Worm (Caenorhabditis elegans) whole organism, midembryonic: Measurements from ENCODE around the gene pha-2.

Source experiments
- T22C8.4 ChIP-seq: fragments of 200-800 bp; sonication (Bioruptor generic); IDR thresholded peaks from 2 replicates; pipeline ENCODE4 v1.3.6; 2022; ENCODE audit warnings: missing genetic modification characterization, missing compliant biosample characterization
- cog-1 ChIP-seq: sonication (generic microtip); optimal IDR thresholded peaks from 2 replicates; lab custom pipeline; 2016; ENCODE audit warnings: missing genetic modification characterization, missing compliant biosample characterization
- flt-1 ChIP-seq: fragments of 200-800 bp; sonication (Bioruptor generic); IDR thresholded peaks from 2 replicates; pipeline ENCODE4 v1.3.6; 2022; ENCODE audit warnings: missing genetic modification characterization, missing compliant biosample characterization
- klf-2 ChIP-seq: fragments of 200-800 bp; sonication (Bioruptor generic); conservative IDR thresholded peaks from 2 replicates; pipeline ENCODE4 v1.3.6; 2022; ENCODE audit warnings: missing genetic modification reagents, missing genetic modification characterization, missing compliant biosample characterization
- med-1 ChIP-seq: sonication (generic microtip); optimal IDR thresholded peaks from 2 replicates; lab custom pipeline; 2017; ENCODE audit warnings: missing genetic modification characterization, mild to moderate bottlenecking, missing compliant biosample characterization, antibody characterized with exemption, missing genetic modification reagents; ENCODE audit not compliant: insufficient read depth
- ref-1 ChIP-seq: fragments of 200-800 bp; sonication (Bioruptor generic); conservative IDR thresholded peaks from 2 replicates; pipeline ENCODE4 v1.3.6; 2022; ENCODE audit warnings: missing genetic modification reagents, missing genetic modification characterization, missing compliant biosample characterization
- tab-1 ChIP-seq: fragments of 200-800 bp; sonication (Bioruptor generic); IDR thresholded peaks from 2 replicates; pipeline ENCODE4 v1.3.6; 2022; ENCODE audit warnings: missing genetic modification characterization, missing compliant biosample characterization
- ztf-23 ChIP-seq: fragments of 200-800 bp; sonication (Bioruptor generic); IDR thresholded peaks from 2 replicates; pipeline ENCODE4 v1.3.6; 2022; ENCODE audit warnings: missing genetic modification reagents, missing genetic modification characterization, missing compliant biosample characterization
- ztf-29 ChIP-seq: fragments of 200-800 bp; sonication (Bioruptor generic); IDR thresholded peaks from 2 replicates; pipeline ENCODE4 v1.3.6; 2022; ENCODE audit warnings: missing genetic modification reagents, missing genetic modification characterization, missing compliant biosample characterization

pha-2 gene

DNA sequence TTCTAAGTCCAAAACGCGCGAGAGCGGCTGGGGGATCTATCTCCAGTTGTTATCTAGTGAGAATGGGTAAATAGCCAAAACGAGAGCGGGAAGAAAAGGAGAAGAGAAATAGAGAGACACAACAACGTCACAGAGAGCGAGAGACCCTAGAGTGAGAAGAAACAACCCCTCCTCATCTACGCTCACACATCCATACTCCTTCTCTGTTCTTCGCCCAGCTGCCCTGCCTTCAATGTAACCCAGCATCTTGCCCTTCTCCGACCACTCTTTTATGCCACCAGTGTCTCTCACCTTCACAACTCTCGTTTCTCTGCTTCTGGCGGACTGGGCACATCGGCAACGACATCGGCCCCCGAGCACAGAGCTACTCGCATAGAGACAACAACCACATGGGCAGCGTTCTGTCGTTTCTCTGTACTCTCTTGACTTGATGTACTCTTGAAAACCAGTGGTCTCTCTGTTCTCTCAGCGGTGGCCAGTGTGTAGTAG, 43.5 kb downstream of the pha-2 start:
- TF ChIP-seq ztf-29 (GFP tag; lab: Robert Waterston, UW) (no peak), flt-1 (GFP tag; lab: Robert Waterston, UW) (peak; percentile 73), klf-2 (GFP tag; lab: Robert Waterston, UW) (no peak), cog-1 (tag; lab: Kevin White, UChicago) (peak; percentile 89), ztf-23 (GFP tag; lab: Robert Waterston, UW) (peak; percentile 26; the same call in 1 of the 2 replicates)

DNA sequence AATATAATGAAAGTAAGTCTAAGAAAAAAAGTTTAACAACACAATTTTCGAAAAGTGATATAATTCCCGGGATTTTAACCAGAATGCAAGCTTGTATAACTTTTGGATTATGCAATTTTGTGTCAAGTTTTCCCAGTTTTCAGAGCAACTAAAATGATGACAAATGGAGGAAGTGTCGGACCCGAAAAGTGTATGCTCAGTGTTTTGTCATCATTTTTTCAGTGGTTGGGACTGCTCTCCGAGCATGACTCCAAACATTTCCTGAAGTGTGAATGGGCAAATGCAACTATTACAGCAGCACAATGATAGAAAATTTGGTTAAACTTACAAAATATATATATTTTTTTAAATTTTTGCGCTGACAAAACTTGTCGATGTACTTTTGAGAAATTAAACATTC, 45.7 kb downstream of the pha-2 start:
- TF ChIP-seq cog-1 (tag; lab: Kevin White, UChicago) (no peak), klf-2 (GFP tag; lab: Robert Waterston, UW) (no peak), tab-1 (GFP tag; lab: Robert Waterston, UW) (no peak), med-1 (GFP tag; lab: Kevin White, UChicago) (no peak), flt-1 (GFP tag; lab: Robert Waterston, UW) (no peak), T22C8.4 (GFP tag; lab: Robert Waterston, UW) (no peak), ztf-23 (GFP tag; lab: Robert Waterston, UW) (no peak), ztf-29 (GFP tag; lab: Robert Waterston, UW) (no peak), ref-1 (GFP tag; lab: Robert Waterston, UW) (no peak)

DNA sequence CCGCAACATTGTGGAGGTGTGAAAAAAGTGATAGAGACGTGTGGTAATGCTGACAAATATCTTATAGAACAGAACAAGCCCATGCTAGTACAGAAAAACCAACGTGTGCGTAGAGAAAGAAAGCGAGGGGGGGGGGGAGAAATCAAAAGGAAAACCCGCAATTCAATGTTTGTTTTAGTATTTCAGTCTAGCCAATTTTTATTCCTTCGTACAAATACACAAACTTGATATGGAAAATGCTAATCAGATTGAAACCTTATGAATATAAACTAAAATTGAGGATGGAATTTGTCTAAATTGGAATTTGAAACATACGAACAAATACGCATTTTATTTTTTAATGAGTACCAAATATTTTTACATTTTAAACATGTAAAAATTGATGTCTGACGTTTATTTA, 49.0 kb downstream of the pha-2 start, which contains the start of gene mrp-1:
Gene mrp-1 (minus strand): TSS at position 101 of the 400 bp plus-strand sequence.
- TF ChIP-seq med-1 (GFP tag; lab: Kevin White, UChicago) (no peak), ztf-23 (GFP tag; lab: Robert Waterston, UW) (no peak), flt-1 (GFP tag; lab: Robert Waterston, UW) (no peak), tab-1 (GFP tag; lab: Robert Waterston, UW) (no peak), T22C8.4 (GFP tag; lab: Robert Waterston, UW) (no peak)

DNA sequence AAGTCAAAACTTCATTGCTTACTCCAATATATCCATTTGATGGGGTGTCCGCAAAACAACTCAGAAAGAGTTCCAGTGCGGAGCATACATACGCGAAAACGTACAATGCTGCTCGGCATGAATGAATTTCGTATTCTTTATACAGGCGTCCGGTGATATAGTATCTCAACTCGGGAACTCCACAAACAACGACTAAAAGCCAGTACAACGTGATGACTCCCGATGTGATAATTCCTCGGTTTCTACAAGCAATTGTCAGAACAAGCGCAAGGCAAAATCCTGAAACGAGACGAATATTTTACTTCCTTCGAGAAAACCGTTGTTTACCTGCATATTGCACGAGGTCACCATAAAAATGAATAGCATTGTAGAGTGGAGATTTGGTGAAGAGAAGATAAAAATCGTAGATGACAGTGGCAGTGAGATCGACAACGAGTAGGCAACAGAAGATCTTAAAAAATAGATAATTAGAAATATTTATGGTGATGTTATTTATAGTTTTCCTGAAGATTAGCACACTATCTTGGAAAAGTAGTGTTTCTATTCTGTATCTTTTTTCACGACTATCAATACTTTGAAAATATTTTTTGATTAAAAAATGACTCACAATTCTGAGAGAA, 51.1 kb downstream of the pha-2 start:
- no peak for TF ChIP-seq klf-2 (GFP tag; lab: Robert Waterston, UW)
- no peak for TF ChIP-seq flt-1 (GFP tag; lab: Robert Waterston, UW)
- no peak for TF ChIP-seq T22C8.4 (GFP tag; lab: Robert Waterston, UW)
